Worm (Caenorhabditis elegans): ENCODE data around the gene Y53F4B.11.
A peak's percentile ranks its signal among the peaks of the same experiment; 100 is the strongest.

The Y53F4B.11 gene

ce11 chrII:15004538-15004937, 6.0 kb upstream of the Y53F4B.11 start (continued):
- no peak for TF ChIP-seq lsy-27 (tag; optimal IDR thresholded peaks at IDR 0.05; ENCODE audit: borderline replicate concordance, insufficient read depth)
- TF ChIP-seq D2030.7 (GFP tag; IDR thresholded peaks at IDR 0.05): peak; percentile 75

DNA sequence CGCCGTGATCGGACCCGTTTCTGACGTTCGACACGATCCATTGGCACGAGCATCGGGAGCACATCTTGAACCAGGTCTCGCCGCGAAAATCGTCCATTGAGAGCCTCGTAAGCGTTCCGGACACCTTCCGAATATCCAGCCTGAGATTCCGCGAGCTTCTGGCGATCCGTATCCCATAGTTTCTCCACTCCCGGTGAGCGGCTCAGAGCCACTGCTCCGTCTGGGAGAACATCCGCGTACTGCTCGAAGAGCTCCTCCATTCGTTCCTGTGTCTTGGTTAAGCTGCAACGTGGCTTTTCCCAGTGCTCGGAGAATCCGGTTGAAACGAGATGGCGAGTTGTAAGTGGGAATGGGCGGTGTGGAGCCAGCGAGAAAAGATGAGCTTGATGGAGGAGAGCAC, 5.4 kb upstream of the Y53F4B.11 start:
- TF ChIP-seq zfh-2 (GFP tag; conservative IDR thresholded peaks at IDR 0.05) (peak; percentile 82), ets-4 (GFP tag; optimal IDR thresholded peaks at IDR 0.05) (no peak), madf-6 (GFP tag; IDR thresholded peaks at IDR 0.05) (no peak; the same call in 1 of the 2 replicates), hmg-20 (GFP tag; IDR thresholded peaks at IDR 0.05) (no peak), cebp-2 (GFP tag; IDR thresholded peaks at IDR 0.05) (0 out of 2 replicates have a peak, but pooled peaks have one; percentile 23), ztf-22 (GFP tag; optimal IDR thresholded peaks at IDR 0.05) (no peak), egrh-3 (GFP tag; IDR thresholded peaks at IDR 0.05) (peak; percentile 27; the same call in 1 of the 2 replicates), ztf-28 (GFP tag; IDR thresholded peaks at IDR 0.05) (0 out of 2 replicates have a peak, but pooled peaks have one; percentile 48), C06A6.2 (GFP tag; conservative IDR thresholded peaks at IDR 0.05) (no peak)

- TF ChIP-seq ama-1 (optimal IDR thresholded peaks at IDR 0.05) (no peak), ama-1 (GFP tag; optimal IDR thresholded peaks at IDR 0.05) (no peak), egrh-3 (GFP tag; IDR thresholded peaks at IDR 0.05) (peak; percentile 18; the same call in 1 of the 2 replicates), lin-26 (GFP tag; IDR thresholded peaks at IDR 0.05) (0 out of 2 replicates have a peak, but pooled peaks have one; percentile 21), zfh-2 (GFP tag; conservative IDR thresholded peaks at IDR 0.05) (peak; percentile 34; the same call in 1 of the 2 replicates), akir-1 (GFP tag; optimal IDR thresholded peaks at IDR 0.05) (no peak)
Measured at ce11 chrII:15008481-15009057, 2.0 kb upstream of the Y53F4B.11 start.

DNA sequence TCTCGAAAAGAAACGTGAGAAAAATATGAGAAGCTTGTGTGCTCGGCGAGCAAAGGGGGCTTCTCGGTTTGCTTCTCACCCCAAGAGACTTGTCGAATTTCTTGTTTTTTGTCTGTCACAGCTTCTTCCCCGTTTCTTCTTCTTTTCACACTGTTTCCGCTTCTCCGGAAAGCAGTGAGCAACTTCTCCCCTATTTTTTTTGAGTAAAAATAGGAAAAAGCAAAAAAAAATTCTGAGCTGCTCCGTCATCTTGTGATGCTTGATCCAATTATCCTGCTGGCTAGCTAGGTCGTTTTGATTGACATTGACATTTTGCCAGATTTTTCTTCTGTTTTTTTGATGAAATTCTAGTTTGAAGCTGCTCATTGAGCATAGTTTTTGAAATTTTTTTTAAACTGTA, 3.8 kb downstream of the Y53F4B.11 start, which contains the start of gene Y53F4B.51:
Gene Y53F4B.51 (minus strand): TSS at position 63 of the 400 bp plus-strand sequence.
- TF ChIP-seq ceh-27 (GFP tag; optimal IDR thresholded peaks at IDR 0.05): no peak
- TF ChIP-seq rpc-1 (optimal IDR thresholded peaks at IDR 0.05): no peak
- no peak for TF ChIP-seq rpc-1 (tag; optimal IDR thresholded peaks at IDR 0.05)
- TF ChIP-seq lag-1 (GFP tag; IDR thresholded peaks at IDR 0.05): no peak
- no peak for TF ChIP-seq F57C9.4 (tag; optimal IDR thresholded peaks at IDR 0.05)
- no peak for TF ChIP-seq akir-1 (GFP tag; optimal IDR thresholded peaks at IDR 0.05)
- no peak for TF ChIP-seq efl-1 (GFP tag; optimal IDR thresholded peaks at IDR 0.05)
- no peak for TF ChIP-seq mel-28 (tag; optimal IDR thresholded peaks at IDR 0.05; ENCODE audit: borderline replicate concordance)
- no peak for TF ChIP-seq nhr-27 (tag; optimal IDR thresholded peaks at IDR 0.05)
- TF ChIP-seq pha-4 (tag; optimal IDR thresholded peaks at IDR 0.05): no peak
- TF ChIP-seq ztf-3 (GFP tag; optimal IDR thresholded peaks at IDR 0.05): no peak
- no peak for TF ChIP-seq B0019.2 (GFP tag; conservative IDR thresholded peaks at IDR 0.05)
- TF ChIP-seq K12H6.12 (tag; optimal IDR thresholded peaks at IDR 0.05): no peak

DNA sequence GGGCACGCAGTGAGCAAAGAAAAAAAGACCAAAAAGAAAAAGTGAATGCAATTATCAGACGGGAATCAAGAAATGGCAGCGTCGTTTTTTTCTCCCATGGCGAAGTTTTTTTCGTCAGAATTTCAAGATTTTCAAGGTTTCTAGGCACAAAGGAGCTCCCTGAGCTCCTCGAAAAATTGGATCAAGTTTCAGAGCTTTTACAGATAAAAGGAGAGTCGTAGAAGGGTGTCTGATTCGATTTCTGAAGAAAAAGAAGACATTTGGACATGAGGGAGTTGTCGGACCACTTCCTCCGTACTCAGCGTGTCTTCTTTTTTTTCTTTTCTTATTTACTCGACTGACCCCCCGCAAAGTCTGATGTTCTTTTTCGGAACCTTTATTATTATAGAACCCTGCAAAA, 5.1 kb downstream of the Y53F4B.11 start:
- TF ChIP-seq attf-6 (GFP tag; IDR thresholded peaks at IDR 0.05) (no peak), mes-4 (tag; optimal IDR thresholded peaks at IDR 0.05) (no peak), D2030.7 (GFP tag; IDR thresholded peaks at IDR 0.05) (no peak), ztf-18 (tag; optimal IDR thresholded peaks at IDR 0.05) (no peak), ekl-4 (GFP tag; IDR thresholded peaks at IDR 0.05) (no peak), ztf-3 (GFP tag; optimal IDR thresholded peaks at IDR 0.05) (no peak), Y95B8A.8 (GFP tag; IDR thresholded peaks at IDR 0.05) (no peak), ceh-58 (GFP tag; IDR thresholded peaks at IDR 0.05) (no peak), let-607 (tag; optimal IDR thresholded peaks at IDR 0.05) (no peak)

All from whole organism, young adult.